Fruit fly (Drosophila melanogaster) whole organism, embryonic: ENCODE measurements around the gene mRpL14.

Experiments
- Ada2b ChIP-seq: fragments of 200-800 bp; sonication (Bioruptor generic); IDR thresholded peaks from 2 replicates; pipeline ENCODE4 v1.3.6; 2022; ENCODE audit warnings: missing biosample characterization, missing genetic modification characterization
- Antp ChIP-seq: fragments of 200-800 bp; sonication (Bioruptor generic); optimal IDR thresholded peaks from 3 replicates; lab custom pipeline; 2016; ENCODE audit warnings: missing biosample characterization, missing genetic modification characterization
- CG10267 ChIP-seq: fragments of 200-800 bp; sonication (Bioruptor generic); optimal IDR thresholded peaks from 2 replicates; lab custom pipeline; 2018; ENCODE audit warnings: missing biosample characterization, mild to moderate bottlenecking, missing genetic modification characterization, moderate library complexity
- CG17359 ChIP-seq: fragments of 200-800 bp; sonication (Bioruptor generic); optimal IDR thresholded peaks from 3 replicates; lab custom pipeline; 2018; ENCODE audit warnings: missing biosample characterization, mild to moderate bottlenecking, missing genetic modification characterization, moderate library complexity
- CG17385 ChIP-seq: fragments of 200-800 bp; sonication (Bioruptor generic); optimal IDR thresholded peaks from 3 replicates; lab custom pipeline; 2018; ENCODE audit warnings: missing biosample characterization, mild to moderate bottlenecking, missing genetic modification characterization
- CG18262 ChIP-seq: fragments of 200-800 bp; optimal IDR thresholded peaks from 3 replicates; lab custom pipeline; 2019; ENCODE audit warnings: missing biosample characterization, mild to moderate bottlenecking, missing genetic modification characterization, moderate library complexity
- CG2199 ChIP-seq: fragments of 200-800 bp; sonication (Bioruptor generic); IDR thresholded peaks from 3 replicates; pipeline ENCODE4 v1.3.6; 2022; ENCODE audit warnings: missing biosample characterization, missing genetic modification characterization
- CG30020 ChIP-seq: fragments of 200-800 bp; optimal IDR thresholded peaks from 2 replicates; lab custom pipeline; 2019; ENCODE audit warnings: missing biosample characterization, mild to moderate bottlenecking, missing genetic modification characterization, moderate library complexity
- CG32532 ChIP-seq: fragments of 200-800 bp; sonication (Bioruptor generic); IDR thresholded peaks from 2 replicates; pipeline ENCODE4 v1.3.6; 2022; ENCODE audit warnings: missing biosample characterization, missing genetic modification characterization
- CG32772 ChIP-seq: fragments of 200-800 bp; sonication (Bioruptor generic); IDR thresholded peaks from 2 replicates; pipeline ENCODE4 v1.3.6; 2022; ENCODE audit warnings: missing biosample characterization, missing genetic modification characterization
- CG43689 ChIP-seq: fragments of 200-800 bp; sonication (Bioruptor generic); IDR thresholded peaks from 2 replicates; pipeline ENCODE4 v1.3.6; 2022; ENCODE audit warnings: missing biosample characterization, missing genetic modification characterization
- CG8388 ChIP-seq: fragments of 200-800 bp; sonication (Bioruptor generic); optimal IDR thresholded peaks from 2 replicates; lab custom pipeline; 2019; ENCODE audit warnings: missing biosample characterization, mild to moderate bottlenecking, missing genetic modification characterization, moderate library complexity
- D ChIP-seq, 2 experiments: fragments of 200-800 bp in 1 of 2; fragments of >200 bp in 1 of 2; sonication (Bioruptor generic) in 1 of 2; optimal IDR thresholded peaks; 2 replicates in 1 of 2; 3 replicates in 1 of 2; lab custom pipeline; 2017; ENCODE audit warnings: mild to moderate bottlenecking in 1 of 2, missing biosample characterization in 1 of 2, missing genetic modification characterization in 1 of 2, missing genetic modification reagents in 1 of 2
- Dip2 ChIP-seq: fragments of 200-800 bp; sonication (Bioruptor generic); IDR thresholded peaks from 2 replicates; pipeline ENCODE4 v1.3.6; 2022; ENCODE audit warnings: missing biosample characterization, missing genetic modification characterization
- Ets97D ChIP-seq: fragments of 200-800 bp; sonication (Bioruptor generic); optimal IDR thresholded peaks from 3 replicates; lab custom pipeline; 2016; ENCODE audit warnings: missing biosample characterization, missing genetic modification characterization
- Hr51 ChIP-seq, 2 experiments: fragments of 200-800 bp; sonication (Bioruptor generic); optimal IDR thresholded peaks; 2 replicates in 1 of 2; 3 replicates in 1 of 2; lab custom pipeline; 2016 to 2018; ENCODE audit warnings: missing biosample characterization in 2 of 2, missing genetic modification characterization in 2 of 2, mild to moderate bottlenecking in 1 of 2, moderate library complexity in 1 of 2
- Kr ChIP-seq: fragments of 200-800 bp; sonication (Bioruptor generic); optimal IDR thresholded peaks from 2 replicates; lab custom pipeline; 2017; ENCODE audit warnings: missing biosample characterization, mild to moderate bottlenecking, missing genetic modification characterization
- NC2β ChIP-seq: fragments of 200-800 bp; sonication (Bioruptor generic); optimal IDR thresholded peaks from 2 replicates; lab custom pipeline; 2016; ENCODE audit warnings: missing biosample characterization, missing genetic modification characterization
- Nf-YA ChIP-seq: fragments of 200-800 bp; sonication (Bioruptor generic); IDR thresholded peaks from 2 replicates; pipeline ENCODE4 v1.3.6; 2022; ENCODE audit warnings: missing biosample characterization, missing genetic modification characterization
- PHDP ChIP-seq: fragments of 200-800 bp; sonication (Bioruptor generic); optimal IDR thresholded peaks from 3 replicates; lab custom pipeline; 2018; ENCODE audit warnings: missing biosample characterization, mild to moderate bottlenecking, missing genetic modification characterization, moderate library complexity
- Side ChIP-seq: fragments of 200-800 bp; sonication (Bioruptor generic); optimal IDR thresholded peaks from 2 replicates; lab custom pipeline; 2016; ENCODE audit warnings: missing biosample characterization, missing genetic modification characterization
- Sox102F ChIP-seq: fragments of 200-800 bp; sonication (Bioruptor generic); optimal IDR thresholded peaks from 2 replicates; lab custom pipeline; 2018; ENCODE audit warnings: missing biosample characterization, mild to moderate bottlenecking, missing genetic modification characterization, moderate library complexity
- Sry-β ChIP-seq: fragments of 200-800 bp; sonication (Bioruptor generic); optimal IDR thresholded peaks from 2 replicates; lab custom pipeline; 2018; ENCODE audit warnings: missing biosample characterization, mild to moderate bottlenecking, missing genetic modification characterization, moderate library complexity
- Stat92E ChIP-seq, 3 experiments: fragments of >200 bp in 2 of 3; fragments of 200-800 bp in 1 of 3; sonication (Bioruptor generic) in 1 of 3; optimal IDR thresholded peaks; 2 replicates each; lab custom pipeline; 2017 to 2019; ENCODE audit warnings: missing biosample characterization in 3 of 3, missing genetic modification characterization in 3 of 3, mild to moderate bottlenecking in 1 of 3, moderate library complexity in 1 of 3
- abd-A ChIP-seq: fragments of 200-800 bp; sonication (Bioruptor generic); optimal IDR thresholded peaks from 3 replicates; lab custom pipeline; 2019; ENCODE audit warnings: missing biosample characterization, mild to moderate bottlenecking, missing genetic modification characterization, moderate library complexity
- ase ChIP-seq: fragments of 200-800 bp; sonication (Bioruptor generic); IDR thresholded peaks from 3 replicates; pipeline ENCODE4 v1.3.6; 2022; ENCODE audit warnings: missing biosample characterization, missing genetic modification characterization
- chn ChIP-seq: fragments of 200-800 bp; sonication (Bioruptor generic); optimal IDR thresholded peaks from 2 replicates; lab custom pipeline; 2016; ENCODE audit warnings: missing biosample characterization, missing genetic modification characterization
- corto ChIP-seq: fragments of 200-800 bp; sonication (Bioruptor generic); optimal IDR thresholded peaks from 2 replicates; lab custom pipeline; 2016; ENCODE audit warnings: missing biosample characterization, mild to moderate bottlenecking, missing genetic modification characterization, moderate library complexity
- dati ChIP-seq: fragments of 200-800 bp; sonication (Bioruptor generic); IDR thresholded peaks from 2 replicates; pipeline ENCODE4 v1.3.6; 2022; ENCODE audit warnings: missing biosample characterization, missing genetic modification characterization
- exex ChIP-seq: fragments of 200-800 bp; sonication (Bioruptor generic); optimal IDR thresholded peaks from 4 replicates; lab custom pipeline; 2018; ENCODE audit warnings: missing biosample characterization, mild to moderate bottlenecking, missing genetic modification characterization, moderate library complexity
- fu2 ChIP-seq: fragments of 200-800 bp; sonication (Bioruptor generic); optimal IDR thresholded peaks from 2 replicates; lab custom pipeline; 2016; ENCODE audit warnings: missing biosample characterization, missing genetic modification characterization
- ind ChIP-seq: fragments of 200-800 bp; sonication (Bioruptor generic); optimal IDR thresholded peaks from 3 replicates; lab custom pipeline; 2016; ENCODE audit warnings: missing biosample characterization, missing genetic modification characterization
- inv ChIP-seq: fragments of 200-800 bp; sonication (Bioruptor generic); IDR thresholded peaks from 2 replicates; pipeline ENCODE4 v1.3.6; 2022; ENCODE audit warnings: missing biosample characterization, missing genetic modification characterization; ENCODE audit not compliant: partially characterized antibody
- jing ChIP-seq: fragments of 200-800 bp; sonication (Bioruptor generic); optimal IDR thresholded peaks from 2 replicates; lab custom pipeline; 2018; ENCODE audit warnings: missing biosample characterization, mild to moderate bottlenecking, missing genetic modification characterization
- kah ChIP-seq: fragments of 200-800 bp; sonication (Bioruptor generic); optimal IDR thresholded peaks from 2 replicates; lab custom pipeline; 2018; ENCODE audit warnings: missing biosample characterization, mild to moderate bottlenecking, missing genetic modification characterization
- ken ChIP-seq: fragments of 200-800 bp; sonication (Bioruptor generic); IDR thresholded peaks from 3 replicates; pipeline ENCODE4 v1.3.6; 2022; ENCODE audit warnings: missing biosample characterization, missing genetic modification characterization
- nerfin-1 ChIP-seq: fragments of 200-800 bp; sonication (Bioruptor generic); optimal IDR thresholded peaks from 3 replicates; lab custom pipeline; 2019; ENCODE audit warnings: missing biosample characterization, mild to moderate bottlenecking, missing genetic modification characterization, moderate library complexity
- onecut ChIP-seq: fragments of 200-800 bp; sonication (Bioruptor generic); IDR thresholded peaks from 2 replicates; pipeline ENCODE4 v1.3.6; 2022; ENCODE audit warnings: missing biosample characterization, missing genetic modification characterization
- peb ChIP-seq: fragments of 200-800 bp; sonication (Bioruptor generic); IDR thresholded peaks from 2 replicates; pipeline ENCODE4 v1.3.6; 2022; ENCODE audit warnings: missing biosample characterization, missing genetic modification characterization
- pfk ChIP-seq: fragments of 200-800 bp; sonication (Bioruptor generic); optimal IDR thresholded peaks from 2 replicates; lab custom pipeline; 2018; ENCODE audit warnings: missing biosample characterization, mild to moderate bottlenecking, missing genetic modification characterization, moderate library complexity
- pros ChIP-seq: fragments of 200-800 bp; sonication (Bioruptor generic); optimal IDR thresholded peaks from 3 replicates; lab custom pipeline; 2019; ENCODE audit warnings: missing biosample characterization, mild to moderate bottlenecking, missing genetic modification characterization, moderate library complexity
- ranshi ChIP-seq: fragments of 200-800 bp; sonication (Bioruptor generic); IDR thresholded peaks from 2 replicates; pipeline ENCODE4 v1.3.6; 2022; ENCODE audit warnings: missing biosample characterization, missing genetic modification characterization
- shn ChIP-seq: fragments of 200-800 bp; sonication (Bioruptor generic); optimal IDR thresholded peaks from 3 replicates; lab custom pipeline; 2016; ENCODE audit warnings: missing biosample characterization, missing genetic modification characterization
- sim ChIP-seq: fragments of 200-800 bp; sonication (Bioruptor generic); IDR thresholded peaks from 2 replicates; pipeline ENCODE4 v1.3.6; 2022; ENCODE audit warnings: missing biosample characterization, missing genetic modification characterization
- tin ChIP-seq: fragments of 200-800 bp; sonication (Bioruptor generic); optimal IDR thresholded peaks from 3 replicates; lab custom pipeline; 2016; ENCODE audit warnings: missing biosample characterization, missing genetic modification characterization
- toy ChIP-seq: fragments of 200-800 bp; sonication (Bioruptor generic); IDR thresholded peaks from 2 replicates; pipeline ENCODE4 v1.3.6; 2022; ENCODE audit warnings: missing biosample characterization, missing genetic modification characterization
- trh ChIP-seq: fragments of 200-800 bp; sonication (Bioruptor generic); optimal IDR thresholded peaks from 2 replicates; lab custom pipeline; 2016; ENCODE audit warnings: missing biosample characterization, missing genetic modification characterization
- tup ChIP-seq: fragments of 200-800 bp; sonication (Bioruptor generic); optimal IDR thresholded peaks from 2 replicates; lab custom pipeline; 2016; ENCODE audit warnings: missing biosample characterization, mild to moderate bottlenecking, missing genetic modification characterization, moderate library complexity
- unc-4 ChIP-seq: fragments of 200-800 bp; sonication (Bioruptor generic); IDR thresholded peaks from 2 replicates; pipeline ENCODE4 v1.3.6; 2022; ENCODE audit warnings: missing biosample characterization, missing genetic modification characterization; ENCODE audit not compliant: partially characterized antibody
- wek ChIP-seq: fragments of 200-800 bp; sonication (Bioruptor generic); optimal IDR thresholded peaks from 3 replicates; lab custom pipeline; 2018; ENCODE audit warnings: missing biosample characterization, mild to moderate bottlenecking, missing genetic modification characterization, moderate library complexity

The mRpL14 gene

DNA sequence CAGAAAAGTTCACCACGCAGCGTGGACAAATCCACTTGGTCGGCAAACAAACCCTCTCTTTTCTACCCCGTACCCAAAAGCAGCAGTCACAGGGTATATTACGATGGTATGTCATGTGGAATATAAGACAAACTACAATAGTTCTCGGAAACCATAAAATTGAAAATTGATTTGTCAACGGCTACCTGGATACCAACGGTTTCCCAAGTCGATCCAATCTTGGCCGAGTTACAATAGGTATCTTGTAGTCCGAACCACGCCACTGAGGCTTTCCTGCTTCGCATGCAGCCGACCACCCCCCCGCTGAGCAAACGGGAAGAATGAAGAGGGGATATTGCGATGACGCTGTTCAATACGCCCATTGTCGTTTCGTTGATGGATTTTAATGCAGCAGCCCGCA, 26.1 kb downstream of the mRpL14 start (continued):
- peak in 1 of 3 experiments; percentile 45 for TF ChIP-seq Stat92E (GFP tag; optimal IDR thresholded peaks at IDR 0.05; lab: Kevin White, UChicago)
- TF ChIP-seq shn, result peak; percentile 35
- peak; percentile 58 for TF ChIP-seq Sox102F (GFP tag; lab: Kevin White, UChicago)
- peak; percentile 40 for TF ChIP-seq CG10267 (tag; lab: Kevin White, UChicago)
- TF ChIP-seq chn (GFP tag; lab: Kevin White, UChicago), result peak; percentile 63
- TF ChIP-seq dati, result 0 out of 2 replicates have a peak, but pooled peaks have one; percentile 15
- no peak for TF ChIP-seq trh (GFP tag; lab: Kevin White, UChicago)
- TF ChIP-seq unc-4, result no peak
- TF ChIP-seq CG17385, result peak; percentile 31
- no peak for TF ChIP-seq inv (GFP tag; lab: Robert Waterston, UW)
- no peak for TF ChIP-seq Dip2
- peak; percentile 2 for TF ChIP-seq NC2β
- no peak for TF ChIP-seq toy
- peak; percentile 79 for TF ChIP-seq peb (GFP tag; lab: Robert Waterston, UW)
- peak; percentile 47 for TF ChIP-seq onecut
- no peak for TF ChIP-seq Sry-β (GFP tag; lab: Kevin White, UChicago)
- no peak for TF ChIP-seq tup (GFP tag; lab: Kevin White, UChicago)
- TF ChIP-seq corto (GFP tag; lab: Kevin White, UChicago), result no peak
- TF ChIP-seq CG17359 (tag; lab: Kevin White, UChicago), result peak; percentile 51
- TF ChIP-seq ind (GFP tag; lab: Kevin White, UChicago), result peak; percentile 41
- peak; percentile 50; the same call in 1 of the 2 replicates for TF ChIP-seq Ada2b
- no peak for TF ChIP-seq wek (GFP tag; lab: Kevin White, UChicago)
- TF ChIP-seq Hr51 (GFP tag; optimal IDR thresholded peaks at IDR 0.05; lab: Kevin White, UChicago), result peak in 1 of 2 experiments; percentile 28
- TF ChIP-seq ken, result peak; percentile 78
- no peak for TF ChIP-seq pfk (GFP tag; lab: Kevin White, UChicago)
- TF ChIP-seq CG2199 (GFP tag; lab: Robert Waterston, UW), result peak; percentile 49; the same call in 1 of the 3 replicates
- peak; percentile 77 for TF ChIP-seq CG18262 (tag; lab: Kevin White, UChicago)
- TF ChIP-seq nerfin-1, result peak; percentile 49
- no peak for TF ChIP-seq kah (GFP tag; lab: Kevin White, UChicago)
- TF ChIP-seq CG8388 (GFP tag; lab: Kevin White, UChicago), result peak; percentile 45
- no peak for TF ChIP-seq CG43689 (GFP tag; lab: Robert Waterston, UW)
- TF ChIP-seq sim (GFP tag; lab: Robert Waterston, UW), result peak; percentile 78
- TF ChIP-seq ase (GFP tag; lab: Robert Waterston, UW), result peak; percentile 67; the same call in 2 of the 3 replicates
- TF ChIP-seq fu2 (GFP tag; lab: Kevin White, UChicago), result no peak
- TF ChIP-seq CG30020 (tag; lab: Kevin White, UChicago), result no peak
- TF ChIP-seq Nf-YA, result peak; percentile 46; the same call in 1 of the 2 replicates
- TF ChIP-seq CG32772, result peak; percentile 82
- TF ChIP-seq exex (tag; lab: Kevin White, UChicago), result no peak
- peak; percentile 65 for TF ChIP-seq Side (GFP tag; lab: Kevin White, UChicago)
- no peak for TF ChIP-seq Ets97D (GFP tag; lab: Kevin White, UChicago)
- TF ChIP-seq abd-A (tag; lab: Kevin White, UChicago), result no peak
- peak; percentile 38; the same call in 1 of the 2 replicates for TF ChIP-seq CG32532 (GFP tag; lab: Robert Waterston, UW)
- TF ChIP-seq PHDP (tag; lab: Kevin White, UChicago), result peak; percentile 19
- TF ChIP-seq tin (GFP tag; lab: Kevin White, UChicago), result peak; percentile 17
- TF ChIP-seq D (optimal IDR thresholded peaks at IDR 0.05; lab: Kevin White, UChicago), result no peak
- peak; percentile 55 for TF ChIP-seq D (GFP tag; optimal IDR thresholded peaks at IDR 0.05; lab: Kevin White, UChicago)
- TF ChIP-seq Antp (GFP tag; lab: Kevin White, UChicago), result peak; percentile 82
- peak; percentile 45 for TF ChIP-seq jing (GFP tag; lab: Kevin White, UChicago)
- peak; percentile 63; the same call in 1 of the 2 replicates for TF ChIP-seq ranshi (GFP tag; lab: Robert Waterston, UW)
- TF ChIP-seq Kr (GFP tag; lab: Kevin White, UChicago), result no peak
- peak; percentile 89 for TF ChIP-seq pros (GFP tag; lab: Kevin White, UChicago)
